Fruit fly (Drosophila melanogaster) whole organism, embryonic: ENCODE measurements around the gene Pop2.
A peak's percentile ranks its signal among the peaks of the same experiment; 100 is the strongest.

Experiments used
- Bdp1 ChIP-seq: fragments of 200-800 bp; sonication (Bioruptor generic); optimal IDR thresholded peaks from 3 replicates; lab custom pipeline; 2016; ENCODE audit warnings: missing biosample characterization, missing genetic modification characterization
- Blimp-1 ChIP-seq: fragments of 200-800 bp; sonication (Bioruptor generic); optimal IDR thresholded peaks from 3 replicates; lab custom pipeline; 2018; ENCODE audit warnings: missing biosample characterization, missing genetic modification characterization, mild to moderate bottlenecking, moderate library complexity, missing genetic modification reagents
- C15 ChIP-seq: fragments of 200-800 bp; sonication (Bioruptor generic); IDR thresholded peaks from 3 replicates; pipeline ENCODE4 v1.3.6; 2022; ENCODE audit warnings: missing biosample characterization, missing genetic modification characterization
- CG11560 ChIP-seq: fragments of 200-800 bp; sonication (Bioruptor generic); IDR thresholded peaks from 3 replicates; pipeline ENCODE4 v1.3.6; 2022; ENCODE audit warnings: missing biosample characterization, missing genetic modification characterization
- CG12071 ChIP-seq: fragments of 200-800 bp; sonication (Bioruptor generic); optimal IDR thresholded peaks from 3 replicates; lab custom pipeline; 2018; ENCODE audit warnings: missing biosample characterization, mild to moderate bottlenecking, missing genetic modification characterization
- CG15479 ChIP-seq: fragments of 200-800 bp; sonication (Bioruptor generic); optimal IDR thresholded peaks from 3 replicates; lab custom pipeline; 2019; ENCODE audit warnings: missing biosample characterization, mild to moderate bottlenecking, missing genetic modification characterization, moderate library complexity
- CG18011 ChIP-seq: fragments of 200-800 bp; sonication (Bioruptor generic); optimal IDR thresholded peaks from 2 replicates; lab custom pipeline; 2017; ENCODE audit warnings: missing biosample characterization, missing genetic modification characterization, mild to moderate bottlenecking, moderate library complexity, missing genotype
- CG1832 ChIP-seq: fragments of 200-800 bp; sonication (Bioruptor generic); optimal IDR thresholded peaks from 2 replicates; lab custom pipeline; 2017; ENCODE audit warnings: missing biosample characterization, mild to moderate bottlenecking, missing genetic modification characterization, inconsistent platforms
- CG18764 ChIP-seq: fragments of 200-800 bp; sonication (Bioruptor generic); optimal IDR thresholded peaks from 3 replicates; lab custom pipeline; 2016; ENCODE audit warnings: missing biosample characterization, missing genetic modification characterization
- CG2889 ChIP-seq: fragments of 200-800 bp; sonication (Bioruptor generic); IDR thresholded peaks from 3 replicates; pipeline ENCODE4 v1.3.6; 2022; ENCODE audit warnings: missing biosample characterization, missing genetic modification characterization
- CG30431 ChIP-seq: fragments of 200-800 bp; sonication (Bioruptor generic); optimal IDR thresholded peaks from 2 replicates; lab custom pipeline; 2017; ENCODE audit warnings: missing biosample characterization, missing genetic modification characterization
- CG31365 ChIP-seq: fragments of 200-800 bp; sonication (Bioruptor generic); optimal IDR thresholded peaks from 2 replicates; lab custom pipeline; 2018; ENCODE audit warnings: missing biosample characterization, mild to moderate bottlenecking, missing genetic modification characterization
- CG31441 ChIP-seq: fragments of 200-800 bp; sonication (Bioruptor generic); IDR thresholded peaks from 2 replicates; pipeline ENCODE4 v1.3.6; 2022; ENCODE audit warnings: missing biosample characterization, missing genetic modification characterization
- CG4282 ChIP-seq: fragments of 200-800 bp; sonication (Bioruptor generic); optimal IDR thresholded peaks from 2 replicates; lab custom pipeline; 2016; ENCODE audit warnings: missing biosample characterization, missing genetic modification characterization
- CG6683 ChIP-seq: fragments of 200-800 bp; sonication (Bioruptor generic); optimal IDR thresholded peaks from 2 replicates; lab custom pipeline; 2017; ENCODE audit warnings: missing biosample characterization, mild to moderate bottlenecking, missing genetic modification characterization, missing genetic modification reagents
- CG7745 ChIP-seq: fragments of 200-800 bp; sonication (Bioruptor generic); optimal IDR thresholded peaks from 2 replicates; lab custom pipeline; 2018; ENCODE audit warnings: missing biosample characterization, mild to moderate bottlenecking, missing genetic modification characterization, moderate library complexity
- CG7839 ChIP-seq: fragments of 200-800 bp; sonication (Bioruptor generic); optimal IDR thresholded peaks from 3 replicates; lab custom pipeline; 2018; ENCODE audit warnings: missing biosample characterization, mild to moderate bottlenecking, missing genetic modification characterization, moderate library complexity
- CG8290 ChIP-seq, 3 experiments: fragments of 200-800 bp; sonication (Bioruptor generic); optimal IDR thresholded peaks; 2 replicates each; lab custom pipeline; 2016 to 2019; ENCODE audit warnings: missing biosample characterization in 3 of 3, missing genetic modification characterization in 3 of 3, mild to moderate bottlenecking in 2 of 3, moderate library complexity in 1 of 3
- CG8359 ChIP-seq: fragments of 200-800 bp; sonication (Bioruptor generic); optimal IDR thresholded peaks from 2 replicates; lab custom pipeline; 2017; ENCODE audit warnings: missing biosample characterization, mild to moderate bottlenecking, missing genetic modification characterization, borderline replicate concordance
- D ChIP-seq, 2 experiments: fragments of 200-800 bp in 1 of 2; fragments of >200 bp in 1 of 2; sonication (Bioruptor generic) in 1 of 2; optimal IDR thresholded peaks; 2 replicates in 1 of 2; 3 replicates in 1 of 2; lab custom pipeline; 2017; ENCODE audit warnings: mild to moderate bottlenecking in 1 of 2, missing biosample characterization in 1 of 2, missing genetic modification characterization in 1 of 2, missing genetic modification reagents in 1 of 2
- Dek ChIP-seq: fragments of 200-800 bp; sonication (Bioruptor generic); optimal IDR thresholded peaks from 3 replicates; lab custom pipeline; 2019; ENCODE audit warnings: missing biosample characterization, mild to moderate bottlenecking, missing genetic modification characterization, moderate library complexity
- Doc2 ChIP-seq: fragments of 200-800 bp; sonication (Bioruptor generic); IDR thresholded peaks from 2 replicates; pipeline ENCODE4 v1.3.6; 2022; ENCODE audit warnings: missing biosample characterization, missing genetic modification characterization
- H15 ChIP-seq: fragments of 200-800 bp; sonication (Bioruptor generic); IDR thresholded peaks from 3 replicates; pipeline ENCODE4 v1.3.6; 2022; ENCODE audit warnings: missing biosample characterization, missing genetic modification characterization
- Hsf ChIP-seq: fragments of 200-800 bp; sonication (Bioruptor generic); optimal IDR thresholded peaks from 3 replicates; lab custom pipeline; 2016; ENCODE audit warnings: missing biosample characterization, missing genetic modification characterization
- Jarid2 ChIP-seq: fragments of 200-800 bp; sonication (Bioruptor generic); optimal IDR thresholded peaks from 3 replicates; lab custom pipeline; 2017; ENCODE audit warnings: mild to moderate bottlenecking, missing biosample characterization, missing genetic modification reagents, missing genetic modification characterization
- Lhr ChIP-seq: fragments of 200-800 bp; sonication (Bioruptor generic); optimal IDR thresholded peaks from 3 replicates; lab custom pipeline; 2017; ENCODE audit warnings: mild to moderate bottlenecking, missing biosample characterization, missing genetic modification reagents, missing genetic modification characterization
- MTF-1 ChIP-seq: fragments of 200-800 bp; sonication (Bioruptor generic); optimal IDR thresholded peaks from 2 replicates; lab custom pipeline; 2018; ENCODE audit warnings: missing biosample characterization, mild to moderate bottlenecking, missing genetic modification characterization, borderline replicate concordance
- Myb ChIP-seq: fragments of 200-800 bp; sonication (Bioruptor generic); optimal IDR thresholded peaks from 2 replicates; lab custom pipeline; 2016; ENCODE audit warnings: missing biosample characterization, missing genetic modification characterization
- NC2β ChIP-seq: fragments of 200-800 bp; sonication (Bioruptor generic); optimal IDR thresholded peaks from 2 replicates; lab custom pipeline; 2016; ENCODE audit warnings: missing biosample characterization, missing genetic modification characterization
- Oli ChIP-seq: fragments of 200-800 bp; sonication (Bioruptor generic); optimal IDR thresholded peaks from 2 replicates; lab custom pipeline; 2018; ENCODE audit warnings: missing biosample characterization, mild to moderate bottlenecking, missing genetic modification characterization, moderate library complexity
- PHDP ChIP-seq: fragments of 200-800 bp; sonication (Bioruptor generic); optimal IDR thresholded peaks from 3 replicates; lab custom pipeline; 2018; ENCODE audit warnings: missing biosample characterization, mild to moderate bottlenecking, missing genetic modification characterization, moderate library complexity
- Six4 ChIP-seq: fragments of 200-800 bp; sonication (Bioruptor generic); optimal IDR thresholded peaks from 2 replicates; lab custom pipeline; 2016; ENCODE audit warnings: missing biosample characterization, missing genetic modification characterization
- al ChIP-seq: fragments of 200-800 bp; sonication (Bioruptor generic); IDR thresholded peaks from 2 replicates; pipeline ENCODE4 v1.3.6; 2022; ENCODE audit warnings: missing biosample characterization, missing genetic modification characterization
- aop ChIP-seq: fragments of 200-800 bp; sonication (Bioruptor generic); IDR thresholded peaks from 2 replicates; pipeline ENCODE4 v1.3.6; 2022; ENCODE audit warnings: missing biosample characterization, missing genetic modification characterization
- crc ChIP-seq: fragments of 200-800 bp; sonication (Bioruptor generic); optimal IDR thresholded peaks from 2 replicates; lab custom pipeline; 2016; ENCODE audit warnings: missing biosample characterization, missing genetic modification characterization
- fd102C ChIP-seq: fragments of 200-800 bp; sonication (Bioruptor generic); optimal IDR thresholded peaks from 2 replicates; lab custom pipeline; 2018; ENCODE audit warnings: missing biosample characterization, mild to moderate bottlenecking, missing genetic modification characterization, moderate library complexity
- fd64A ChIP-seq: fragments of 200-800 bp; sonication (Bioruptor generic); optimal IDR thresholded peaks from 3 replicates; lab custom pipeline; 2018; ENCODE audit warnings: missing biosample characterization, mild to moderate bottlenecking, missing genetic modification characterization
- fu2 ChIP-seq: fragments of 200-800 bp; sonication (Bioruptor generic); optimal IDR thresholded peaks from 2 replicates; lab custom pipeline; 2016; ENCODE audit warnings: missing biosample characterization, missing genetic modification characterization
- gem ChIP-seq: fragments of 200-800 bp; sonication (Bioruptor generic); optimal IDR thresholded peaks from 2 replicates; lab custom pipeline; 2019; ENCODE audit warnings: missing biosample characterization, mild to moderate bottlenecking, missing genetic modification characterization, moderate library complexity
- grau ChIP-seq: fragments of 200-800 bp; optimal IDR thresholded peaks from 3 replicates; lab custom pipeline; 2019; ENCODE audit warnings: missing biosample characterization, mild to moderate bottlenecking, missing genetic modification characterization, moderate library complexity
- mam ChIP-seq: fragments of 200-800 bp; sonication (Bioruptor generic); optimal IDR thresholded peaks from 3 replicates; lab custom pipeline; 2016; ENCODE audit warnings: missing biosample characterization, missing genetic modification characterization
- nerfin-1 ChIP-seq: fragments of 200-800 bp; sonication (Bioruptor generic); optimal IDR thresholded peaks from 3 replicates; lab custom pipeline; 2019; ENCODE audit warnings: missing biosample characterization, mild to moderate bottlenecking, missing genetic modification characterization, moderate library complexity
- onecut ChIP-seq: fragments of 200-800 bp; sonication (Bioruptor generic); IDR thresholded peaks from 2 replicates; pipeline ENCODE4 v1.3.6; 2022; ENCODE audit warnings: missing biosample characterization, missing genetic modification characterization
- pho ChIP-seq: fragments of 200-800 bp; sonication (Bioruptor generic); optimal IDR thresholded peaks from 2 replicates; lab custom pipeline; 2016; ENCODE audit warnings: missing biosample characterization, missing genetic modification characterization
- repo ChIP-seq: fragments of 200-800 bp; sonication (Bioruptor generic); optimal IDR thresholded peaks from 2 replicates; lab custom pipeline; 2016; ENCODE audit warnings: missing biosample characterization, missing genetic modification characterization
- ro ChIP-seq: fragments of 200-800 bp; sonication (Bioruptor generic); IDR thresholded peaks from 2 replicates; pipeline ENCODE4 v1.3.6; 2022; ENCODE audit warnings: missing biosample characterization, missing genetic modification characterization
- trem ChIP-seq: fragments of 200-800 bp; optimal IDR thresholded peaks from 3 replicates; lab custom pipeline; 2019; ENCODE audit warnings: missing biosample characterization, mild to moderate bottlenecking, missing genetic modification characterization, moderate library complexity
- tup ChIP-seq: fragments of 200-800 bp; sonication (Bioruptor generic); optimal IDR thresholded peaks from 2 replicates; lab custom pipeline; 2016; ENCODE audit warnings: missing biosample characterization, mild to moderate bottlenecking, missing genetic modification characterization, moderate library complexity
- tx ChIP-seq: fragments of 200-800 bp; sonication (Bioruptor generic); optimal IDR thresholded peaks from 2 replicates; lab custom pipeline; 2016; ENCODE audit warnings: missing biosample characterization, missing genetic modification characterization
- vnd ChIP-seq: fragments of 200-800 bp; sonication (Bioruptor generic); IDR thresholded peaks from 3 replicates; pipeline ENCODE4 v1.3.6; 2022; ENCODE audit warnings: missing biosample characterization, missing genetic modification characterization; ENCODE audit not compliant: partially characterized antibody

The Pop2 gene

dm6 chr3L:12050629-12051028 is 47.9 kb upstream of the Pop2 start (continued):
- TF ChIP-seq trem (tag; lab: Kevin White, UChicago) (no peak), aop (no peak), ro (GFP tag; lab: Robert Waterston, UW) (no peak), C15 (GFP tag; lab: Robert Waterston, UW) (no peak), tup (GFP tag; lab: Kevin White, UChicago) (no peak), vnd (GFP tag; lab: Robert Waterston, UW) (no peak), grau (tag; lab: Kevin White, UChicago) (peak; percentile 82), gem (tag; lab: Kevin White, UChicago) (peak; percentile 68), CG30431 (no peak), repo (GFP tag; lab: Kevin White, UChicago) (no peak), CG31365 (tag; lab: Kevin White, UChicago) (no peak), fd64A (GFP tag; lab: Kevin White, UChicago) (no peak), MTF-1 (GFP tag; lab: Kevin White, UChicago) (no peak), tx (GFP tag; lab: Kevin White, UChicago) (no peak), Doc2 (GFP tag; lab: Robert Waterston, UW) (no peak), CG15479 (no peak), Six4 (peak; percentile 14), H15 (no peak), CG18764 (no peak), Oli (tag; lab: Kevin White, UChicago) (peak; percentile 12), al (GFP tag; lab: Robert Waterston, UW) (peak; percentile 45; the same call in 1 of the 2 replicates), crc (no peak), fd102C (GFP tag; lab: Kevin White, UChicago) (no peak), CG18011 (no peak), Lhr (no peak), mam (GFP tag; lab: Kevin White, UChicago) (no peak), CG2889 (GFP tag; lab: Robert Waterston, UW) (no peak), CG31441 (GFP tag; lab: Robert Waterston, UW) (peak; percentile 42; the same call in 1 of the 2 replicates), Hsf (no peak), PHDP (tag; lab: Kevin White, UChicago) (peak; percentile 39), NC2β (no peak), D (optimal IDR thresholded peaks at IDR 0.05; lab: Kevin White, UChicago) (no peak), D (GFP tag; optimal IDR thresholded peaks at IDR 0.05; lab: Kevin White, UChicago) (no peak), pho (no peak), Blimp-1 (GFP tag; lab: Kevin White, UChicago) (peak; percentile 39), fu2 (GFP tag; lab: Kevin White, UChicago) (no peak), CG8359 (GFP tag; lab: Kevin White, UChicago) (no peak), CG7839 (peak; percentile 56), Jarid2 (GFP tag; lab: Kevin White, UChicago) (no peak), onecut (no peak), CG11560 (tag; lab: Robert Waterston, UW) (no peak), CG4282 (GFP tag; lab: Kevin White, UChicago) (no peak), Bdp1 (GFP tag; lab: Kevin White, UChicago) (no peak), CG1832 (GFP tag; lab: Kevin White, UChicago) (no peak), Myb (GFP tag; lab: Kevin White, UChicago) (no peak), CG6683 (no peak), nerfin-1 (no peak), CG8290 (GFP tag; optimal IDR thresholded peaks at IDR 0.05; lab: Kevin White, UChicago) (no peak), CG8290 (tag; optimal IDR thresholded peaks at IDR 0.05; lab: Kevin White, UChicago) (no peak), CG7745 (no peak), CG12071 (GFP tag; lab: Kevin White, UChicago) (no peak), Dek (tag; lab: Kevin White, UChicago) (no peak)
